Worm (Caenorhabditis elegans) whole organism, L1 larva: Measurements from ENCODE around the gene C17F4.3.

Experiments
- Y116A8C.19 ChIP-seq: sonication (generic microtip); optimal IDR thresholded peaks from 2 replicates; lab custom pipeline; 2016; ENCODE audit warnings: missing compliant biosample characterization, missing genetic modification characterization, borderline replicate concordance
- ama-1 ChIP-seq: fragments of 150-350 bp; optimal IDR thresholded peaks from 2 replicates; lab custom pipeline; 2014
- ceh-82 ChIP-seq, 3 experiments: fragments of 150-350 bp in 1 of 3; sonication (generic microtip) in 2 of 3; optimal IDR thresholded peaks; 2 replicates each; lab custom pipeline; 2014 to 2017; ENCODE audit warnings: missing biosample characterization in 3 of 3, missing genetic modification characterization in 3 of 3
- ceh-90 ChIP-seq: sonication (generic microtip); optimal IDR thresholded peaks from 2 replicates; lab custom pipeline; 2016; ENCODE audit warnings: missing genetic modification characterization, missing compliant biosample characterization
- ces-1 ChIP-seq: fragments of 150-350 bp; optimal IDR thresholded peaks from 2 replicates; lab custom pipeline; 2014; ENCODE audit warnings: missing biosample characterization, missing genetic modification reagents, missing genetic modification characterization
- dpl-1 ChIP-seq, 3 experiments: fragments of 150-350 bp in 2 of 3; sonication (generic microtip) in 1 of 3; optimal IDR thresholded peaks; 2 replicates each; lab custom pipeline; 2014 to 2017; ENCODE audit warnings: missing biosample characterization in 3 of 3, missing genetic modification characterization in 3 of 3, missing genetic modification reagents in 3 of 3
- isw-1 ChIP-seq: fragments of 200-800 bp; sonication (Bioruptor generic); IDR thresholded peaks from 2 replicates; pipeline ENCODE4 v1.3.6; 2022; ENCODE audit warnings: missing genetic modification characterization, missing compliant biosample characterization
- lir-3 ChIP-seq: sonication (generic microtip); optimal IDR thresholded peaks from 2 replicates; lab custom pipeline; 2016; ENCODE audit warnings: mild to moderate bottlenecking, missing genetic modification characterization, moderate library complexity, missing compliant biosample characterization; ENCODE audit not compliant: poor library complexity
- nhr-20 ChIP-seq: sonication (generic microtip); optimal IDR thresholded peaks from 2 replicates; lab custom pipeline; 2016; ENCODE audit warnings: mild to moderate bottlenecking, missing genetic modification characterization, missing compliant biosample characterization
- rnt-1 ChIP-seq: sonication (generic microtip); optimal IDR thresholded peaks from 2 replicates; lab custom pipeline; 2016; ENCODE audit warnings: mild to moderate bottlenecking, missing genetic modification characterization, moderate library complexity, missing compliant biosample characterization
- skn-1 ChIP-seq: fragments of 150-350 bp; optimal IDR thresholded peaks from 2 replicates; lab custom pipeline; 2014; ENCODE audit warnings: missing biosample characterization, missing genetic modification characterization
- tbx-2 ChIP-seq: sonication (generic microtip); optimal IDR thresholded peaks from 2 replicates; lab custom pipeline; 2016; ENCODE audit warnings: missing genetic modification characterization, missing compliant biosample characterization
- ztf-11 ChIP-seq, 2 experiments: sonication (generic microtip); optimal IDR thresholded peaks; 2 replicates each; lab custom pipeline; 2016 to 2017; ENCODE audit warnings: missing genetic modification characterization in 2 of 2, missing biosample characterization in 1 of 2, missing compliant biosample characterization in 1 of 2

DNA sequence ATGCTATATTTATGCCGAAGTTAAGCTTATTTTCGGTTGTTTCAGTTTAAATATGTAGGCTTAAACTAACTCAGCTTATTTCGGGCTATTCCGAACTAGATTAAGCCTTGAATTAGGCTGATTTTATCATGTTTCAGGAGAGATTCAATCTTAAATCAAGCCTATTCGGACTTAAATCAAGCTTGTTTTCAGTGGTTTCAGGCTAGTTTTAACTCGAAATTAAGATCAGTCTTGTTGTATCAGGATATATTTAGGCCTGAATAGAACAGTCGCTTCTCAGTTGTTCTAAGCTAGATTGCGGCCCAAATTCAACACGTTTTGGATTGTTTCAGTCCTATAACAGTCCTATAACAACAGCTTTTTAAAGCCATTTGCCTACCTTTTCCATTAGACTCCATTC lies 11.5 kb downstream of the C17F4.3 start:
- no peak for TF ChIP-seq ztf-11 (tag; optimal IDR thresholded peaks at IDR 0.05; lab: Kevin White, UChicago)
- TF ChIP-seq rnt-1 (tag; lab: Kevin White, UChicago): no peak
- TF ChIP-seq ama-1 (lab: Kevin White, UChicago): no peak
- TF ChIP-seq isw-1: no peak
- no peak for TF ChIP-seq Y116A8C.19 (tag; lab: Kevin White, UChicago)
- no peak for TF ChIP-seq dpl-1 (GFP tag; optimal IDR thresholded peaks at IDR 0.05; lab: Kevin White, UChicago)
- no peak for TF ChIP-seq skn-1 (tag; lab: Kevin White, UChicago)
- TF ChIP-seq ceh-82 (tag; optimal IDR thresholded peaks at IDR 0.05; lab: Kevin White, UChicago): no peak
- TF ChIP-seq lir-3 (tag; lab: Kevin White, UChicago): no peak
- no peak for TF ChIP-seq ces-1 (GFP tag; lab: Kevin White, UChicago)
- no peak for TF ChIP-seq ceh-90
- no peak for TF ChIP-seq nhr-20 (tag; lab: Kevin White, UChicago)
- no peak for TF ChIP-seq tbx-2 (tag; lab: Kevin White, UChicago)
